Worm (Caenorhabditis elegans) whole organism, L2 larva: ENCODE data around the gene ani-3.

Source experiments
- ama-1 ChIP-seq: fragments of 150-350 bp; optimal IDR thresholded peaks from 2 replicates; lab custom pipeline; 2018; ENCODE audit warnings: inconsistent platforms
- gmeb-1 ChIP-seq: fragments of 150-350 bp; optimal IDR thresholded peaks from 2 replicates; lab custom pipeline; 2014; ENCODE audit warnings: missing biosample characterization, missing genetic modification characterization
- lin-39 ChIP-seq: fragments of 150-350 bp; optimal IDR thresholded peaks from 2 replicates; lab custom pipeline; 2014; ENCODE audit warnings: missing biosample characterization, missing genetic modification reagents, missing genetic modification characterization
- lsy-2 ChIP-seq, 2 experiments: fragments of 150-350 bp in 1 of 2; sonication (generic microtip) in 1 of 2; optimal IDR thresholded peaks; 2 replicates each; lab custom pipeline; 2014 to 2017; ENCODE audit warnings: missing biosample characterization in 2 of 2, missing genetic modification characterization in 2 of 2
- nhr-11 ChIP-seq: fragments of 150-350 bp; optimal IDR thresholded peaks from 2 replicates; lab custom pipeline; 2014; ENCODE audit warnings: missing biosample characterization, missing genetic modification characterization
- nhr-12 ChIP-seq: fragments of 150-350 bp; optimal IDR thresholded peaks from 2 replicates; lab custom pipeline; 2014; ENCODE audit warnings: missing biosample characterization, missing genetic modification characterization
- nhr-237 ChIP-seq: fragments of 150-350 bp; optimal IDR thresholded peaks from 2 replicates; lab custom pipeline; 2014; ENCODE audit warnings: missing biosample characterization, missing genetic modification characterization
- nhr-25 ChIP-seq: fragments of 150-350 bp; sonication (generic microtip); optimal IDR thresholded peaks from 3 replicates; lab custom pipeline; 2014; ENCODE audit warnings: missing biosample characterization, missing genetic modification characterization
- skn-1 ChIP-seq: sonication (generic microtip); optimal IDR thresholded peaks from 2 replicates; lab custom pipeline; 2017; ENCODE audit warnings: missing biosample characterization, missing genetic modification characterization
- unc-62 ChIP-seq: fragments of 150-350 bp; optimal IDR thresholded peaks from 2 replicates; lab custom pipeline; 2014; ENCODE audit warnings: missing biosample characterization, missing genetic modification reagents, missing genetic modification characterization

DNA sequence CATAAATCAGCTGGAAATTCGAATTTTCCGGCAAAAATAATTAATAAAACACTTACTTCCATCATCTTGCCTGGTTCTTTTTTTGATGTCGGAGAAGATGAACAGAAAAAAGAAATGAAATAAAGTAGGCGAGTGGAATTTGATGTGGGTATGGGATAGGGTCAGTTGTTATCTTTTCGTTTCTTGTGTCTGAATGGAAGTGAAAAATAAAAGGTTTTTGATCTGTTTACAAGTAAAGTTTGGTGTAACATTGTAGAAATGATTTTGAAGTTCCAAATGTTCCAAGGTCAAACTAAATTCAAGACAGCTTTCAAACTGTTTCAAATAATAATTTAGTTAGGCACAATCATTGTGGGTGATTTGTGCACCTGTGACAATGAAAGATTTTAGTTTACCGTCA lies 39.9 kb downstream of the ani-3 start, which contains the start of gene W04E12.7:
- TF ChIP-seq skn-1 (tag; lab: Kevin White, UChicago), result no peak
- no peak for TF ChIP-seq nhr-11 (tag; lab: Kevin White, UChicago)
- no peak for TF ChIP-seq nhr-25 (tag; lab: Kevin White, UChicago)
- TF ChIP-seq gmeb-1 (tag; lab: Kevin White, UChicago), result no peak
- TF ChIP-seq ama-1, result no peak
- TF ChIP-seq lin-39 (tag; lab: Kevin White, UChicago), result no peak
- TF ChIP-seq unc-62 (GFP tag; lab: Kevin White, UChicago), result no peak
- TF ChIP-seq nhr-237 (tag; lab: Kevin White, UChicago), result no peak
- no peak for TF ChIP-seq lsy-2 (tag; optimal IDR thresholded peaks at IDR 0.05; lab: Kevin White, UChicago)
- TF ChIP-seq nhr-12 (tag; lab: Kevin White, UChicago), result no peak
